Fruit fly (Drosophila melanogaster): Measurements from ENCODE around the gene mRpL17.

- no peak for TF ChIP-seq Hr39 (GFP tag; optimal IDR thresholded peaks at IDR 0.05)
- no peak for TF ChIP-seq CG16779 (tag; optimal IDR thresholded peaks at IDR 0.05)
- TF ChIP-seq CG8632 (GFP tag; optimal IDR thresholded peaks at IDR 0.05), result no peak
- no peak for TF ChIP-seq topi (GFP tag; optimal IDR thresholded peaks at IDR 0.05)
- TF ChIP-seq CG8119 (GFP tag; IDR thresholded peaks at IDR 0.05), result no peak
- no peak for TF ChIP-seq CG3919 (GFP tag; optimal IDR thresholded peaks at IDR 0.05)
- TF ChIP-seq Sox14 (GFP tag; optimal IDR thresholded peaks at IDR 0.05), result no peak
- no peak for TF ChIP-seq CG6163 (GFP tag; IDR thresholded peaks at IDR 0.05)
- no peak for TF ChIP-seq Eip75B (GFP tag; optimal IDR thresholded peaks at IDR 0.05)
- no peak for TF ChIP-seq ss (GFP tag; optimal IDR thresholded peaks at IDR 0.05)
- TF ChIP-seq Hr38 (GFP tag; optimal IDR thresholded peaks at IDR 0.05), result no peak
Measured at dm6 chr3L:217480-218118, 47.0 kb upstream of the mRpL17 start, which contains the start of gene CG13877.
